Worm (Caenorhabditis elegans): ENCODE data around the gene cthd-1.

- TF ChIP-seq ceh-2 (tag; optimal IDR thresholded peaks at IDR 0.05) (no peak), ceh-9 (tag; optimal IDR thresholded peaks at IDR 0.05) (no peak), hlh-30 (tag; optimal IDR thresholded peaks at IDR 0.05; ENCODE audit: insufficient read depth) (no peak), rnt-1 (tag; optimal IDR thresholded peaks at IDR 0.05) (no peak), pha-4 (tag; optimal IDR thresholded peaks at IDR 0.05) (no peak), pqm-1 (tag; optimal IDR thresholded peaks at IDR 0.05) (no peak), ama-1 (optimal IDR thresholded peaks at IDR 0.05) (no peak), unc-42 (tag; optimal IDR thresholded peaks at IDR 0.05) (no peak), ceh-30 (tag; optimal IDR thresholded peaks at IDR 0.05) (no peak)
Measured at ce11 chrV:9633313-9633712, 44.8 kb upstream of the cthd-1 start, which contains the start of gene col-147.

Measured in whole organism, late embryonic.